Fruit fly (Drosophila melanogaster) whole organism, embryonic: Measurements from ENCODE around the gene CG4570.

Experiments
- B-H1 ChIP-seq: fragments of 200-800 bp; sonication (Bioruptor generic); IDR thresholded peaks from 3 replicates; pipeline ENCODE4 v1.3.6; 2022; ENCODE audit warnings: missing biosample characterization, missing genetic modification characterization
- C15 ChIP-seq: fragments of 200-800 bp; sonication (Bioruptor generic); IDR thresholded peaks from 3 replicates; pipeline ENCODE4 v1.3.6; 2022; ENCODE audit warnings: missing biosample characterization, missing genetic modification characterization
- CG10543 ChIP-seq: fragments of 200-800 bp; sonication (Bioruptor generic); optimal IDR thresholded peaks from 3 replicates; lab custom pipeline; 2017; ENCODE audit warnings: missing biosample characterization, mild to moderate bottlenecking, missing genetic modification characterization, moderate library complexity
- CG10654 ChIP-seq: fragments of 200-800 bp; sonication (Bioruptor generic); optimal IDR thresholded peaks from 2 replicates; lab custom pipeline; 2016; ENCODE audit warnings: missing biosample characterization, missing genetic modification characterization
- CG12071 ChIP-seq: fragments of 200-800 bp; sonication (Bioruptor generic); optimal IDR thresholded peaks from 3 replicates; lab custom pipeline; 2018; ENCODE audit warnings: missing biosample characterization, mild to moderate bottlenecking, missing genetic modification characterization
- CG12155 ChIP-seq: fragments of 200-800 bp; sonication (Bioruptor generic); optimal IDR thresholded peaks from 3 replicates; lab custom pipeline; 2016; ENCODE audit warnings: missing biosample characterization, missing genetic modification characterization
- CG12219 ChIP-seq: fragments of 200-800 bp; sonication (Bioruptor generic); optimal IDR thresholded peaks from 3 replicates; lab custom pipeline; 2018; ENCODE audit warnings: missing biosample characterization, mild to moderate bottlenecking, missing genetic modification characterization
- CG13894 ChIP-seq: fragments of 200-800 bp; sonication (Bioruptor generic); optimal IDR thresholded peaks from 3 replicates; lab custom pipeline; 2018; ENCODE audit warnings: missing biosample characterization, mild to moderate bottlenecking, missing genetic modification characterization, moderate library complexity
- CG14014 ChIP-seq: fragments of 200-800 bp; sonication (Bioruptor generic); IDR thresholded peaks from 2 replicates; pipeline ENCODE4 v1.3.6; 2022; ENCODE audit warnings: missing biosample characterization, missing genetic modification characterization
- CG15514 ChIP-seq: fragments of 200-800 bp; sonication (Bioruptor generic); optimal IDR thresholded peaks from 3 replicates; lab custom pipeline; 2017; ENCODE audit warnings: missing biosample characterization, missing genetic modification characterization, mild to moderate bottlenecking, moderate library complexity, missing genetic modification reagents
- CG2199 ChIP-seq: fragments of 200-800 bp; sonication (Bioruptor generic); IDR thresholded peaks from 3 replicates; pipeline ENCODE4 v1.3.6; 2022; ENCODE audit warnings: missing biosample characterization, missing genetic modification characterization
- CG2889 ChIP-seq: fragments of 200-800 bp; sonication (Bioruptor generic); IDR thresholded peaks from 3 replicates; pipeline ENCODE4 v1.3.6; 2022; ENCODE audit warnings: missing biosample characterization, missing genetic modification characterization
- CG30403 ChIP-seq: fragments of 200-800 bp; sonication (Bioruptor generic); optimal IDR thresholded peaks from 3 replicates; lab custom pipeline; 2016; ENCODE audit warnings: missing biosample characterization, missing genetic modification characterization
- CG31388 ChIP-seq: fragments of 200-800 bp; sonication (Bioruptor generic); optimal IDR thresholded peaks from 2 replicates; lab custom pipeline; 2016; ENCODE audit warnings: missing biosample characterization, missing genetic modification characterization
- CG3163 ChIP-seq: fragments of 200-800 bp; sonication (Bioruptor generic); optimal IDR thresholded peaks from 3 replicates; lab custom pipeline; 2016; ENCODE audit warnings: missing biosample characterization, missing genetic modification characterization
- CG34224 ChIP-seq: fragments of 200-800 bp; sonication (Bioruptor generic); IDR thresholded peaks from 3 replicates; pipeline ENCODE4 v1.3.6; 2022; ENCODE audit warnings: missing biosample characterization, missing genetic modification characterization; ENCODE audit not compliant: partially characterized antibody
- CG4820 ChIP-seq: fragments of 200-800 bp; sonication (Bioruptor generic); optimal IDR thresholded peaks from 3 replicates; lab custom pipeline; 2016; ENCODE audit warnings: missing biosample characterization, missing genetic modification characterization
- CG6254 ChIP-seq: fragments of 200-800 bp; sonication (Bioruptor generic); optimal IDR thresholded peaks from 3 replicates; lab custom pipeline; 2017; ENCODE audit warnings: mild to moderate bottlenecking, missing biosample characterization, missing genetic modification reagents, missing genetic modification characterization
- CG9215 ChIP-seq: fragments of 200-800 bp; sonication (Bioruptor generic); IDR thresholded peaks from 2 replicates; pipeline ENCODE4 v1.3.6; 2022; ENCODE audit warnings: missing biosample characterization, missing genetic modification characterization
- Elba2 ChIP-seq: fragments of 200-800 bp; sonication (Bioruptor generic); optimal IDR thresholded peaks from 3 replicates; lab custom pipeline; 2016; ENCODE audit warnings: missing biosample characterization, missing genetic modification characterization
- Ets65A ChIP-seq: fragments of 200-800 bp; sonication (Bioruptor generic); peaks from one replicate; lab custom pipeline; 2016; ENCODE audit warnings: missing biosample characterization, missing genetic modification characterization
- Hsf ChIP-seq: fragments of 200-800 bp; sonication (Bioruptor generic); optimal IDR thresholded peaks from 3 replicates; lab custom pipeline; 2016; ENCODE audit warnings: missing biosample characterization, missing genetic modification characterization
- Myb ChIP-seq: fragments of 200-800 bp; sonication (Bioruptor generic); optimal IDR thresholded peaks from 2 replicates; lab custom pipeline; 2016; ENCODE audit warnings: missing biosample characterization, missing genetic modification characterization
- NFAT ChIP-seq: fragments of 200-800 bp; sonication (Bioruptor generic); IDR thresholded peaks from 2 replicates; pipeline ENCODE4 v1.3.6; 2022; ENCODE audit warnings: missing biosample characterization, missing genetic modification characterization
- Rx ChIP-seq: fragments of 200-800 bp; sonication (Bioruptor generic); IDR thresholded peaks from 2 replicates; pipeline ENCODE4 v1.3.6; 2022; ENCODE audit warnings: missing biosample characterization, missing genetic modification characterization
- Sry-δ ChIP-seq: fragments of 200-800 bp; sonication (Bioruptor generic); optimal IDR thresholded peaks from 2 replicates; lab custom pipeline; 2016; ENCODE audit warnings: missing biosample characterization, missing genetic modification characterization
- TFAM ChIP-seq: fragments of 200-800 bp; sonication (Bioruptor generic); optimal IDR thresholded peaks from 2 replicates; lab custom pipeline; 2017; ENCODE audit warnings: missing biosample characterization, missing genetic modification characterization, inconsistent platforms
- aop ChIP-seq: fragments of 200-800 bp; sonication (Bioruptor generic); IDR thresholded peaks from 2 replicates; pipeline ENCODE4 v1.3.6; 2022; ENCODE audit warnings: missing biosample characterization, missing genetic modification characterization
- bcd ChIP-seq: fragments of 200-800 bp; sonication (Bioruptor generic); optimal IDR thresholded peaks from 2 replicates; lab custom pipeline; 2017; ENCODE audit warnings: missing biosample characterization, mild to moderate bottlenecking, missing genetic modification characterization
- cad ChIP-seq: fragments of >200 bp; optimal IDR thresholded peaks from 2 replicates; lab custom pipeline; 2017; ENCODE audit warnings: missing biosample characterization, missing genetic modification characterization
- crc ChIP-seq: fragments of 200-800 bp; sonication (Bioruptor generic); optimal IDR thresholded peaks from 2 replicates; lab custom pipeline; 2016; ENCODE audit warnings: missing biosample characterization, missing genetic modification characterization
- dan ChIP-seq: fragments of 200-800 bp; sonication (Bioruptor generic); IDR thresholded peaks from 2 replicates; pipeline ENCODE4 v1.3.6; 2022; ENCODE audit warnings: missing biosample characterization, missing genetic modification characterization
- dati ChIP-seq: fragments of 200-800 bp; sonication (Bioruptor generic); IDR thresholded peaks from 2 replicates; pipeline ENCODE4 v1.3.6; 2022; ENCODE audit warnings: missing biosample characterization, missing genetic modification characterization
- gcm2 ChIP-seq: fragments of 200-800 bp; sonication (Bioruptor generic); optimal IDR thresholded peaks from 2 replicates; lab custom pipeline; 2016; ENCODE audit warnings: missing biosample characterization, missing genetic modification characterization
- ind ChIP-seq: fragments of 200-800 bp; sonication (Bioruptor generic); optimal IDR thresholded peaks from 3 replicates; lab custom pipeline; 2016; ENCODE audit warnings: missing biosample characterization, missing genetic modification characterization
- insv ChIP-seq, 2 experiments: fragments of 200-800 bp; sonication (Bioruptor generic); optimal IDR thresholded peaks; 3 replicates each; lab custom pipeline; 2016 to 2018; ENCODE audit warnings: missing biosample characterization in 2 of 2, missing genetic modification characterization in 2 of 2
- inv ChIP-seq: fragments of 200-800 bp; sonication (Bioruptor generic); IDR thresholded peaks from 2 replicates; pipeline ENCODE4 v1.3.6; 2022; ENCODE audit warnings: missing biosample characterization, missing genetic modification characterization; ENCODE audit not compliant: partially characterized antibody
- ken ChIP-seq: fragments of 200-800 bp; sonication (Bioruptor generic); IDR thresholded peaks from 3 replicates; pipeline ENCODE4 v1.3.6; 2022; ENCODE audit warnings: missing biosample characterization, missing genetic modification characterization
- klu ChIP-seq: fragments of 200-800 bp; sonication (Bioruptor generic); IDR thresholded peaks from 2 replicates; pipeline ENCODE4 v1.3.6; 2022; ENCODE audit warnings: missing biosample characterization, missing genetic modification characterization
- nerfin-1 ChIP-seq: fragments of 200-800 bp; sonication (Bioruptor generic); optimal IDR thresholded peaks from 3 replicates; lab custom pipeline; 2019; ENCODE audit warnings: missing biosample characterization, mild to moderate bottlenecking, missing genetic modification characterization, moderate library complexity
- oc ChIP-seq: fragments of 200-800 bp; sonication (Bioruptor generic); optimal IDR thresholded peaks from 2 replicates; lab custom pipeline; 2018; ENCODE audit warnings: missing biosample characterization, mild to moderate bottlenecking, missing genetic modification characterization, moderate library complexity
- pita ChIP-seq: fragments of 200-800 bp; sonication (Bioruptor generic); optimal IDR thresholded peaks from 2 replicates; lab custom pipeline; 2017; ENCODE audit warnings: missing biosample characterization, mild to moderate bottlenecking, missing genetic modification characterization
- pzg ChIP-seq: fragments of 200-800 bp; sonication (Bioruptor generic); optimal IDR thresholded peaks from 3 replicates; lab custom pipeline; 2018; ENCODE audit warnings: missing biosample characterization, mild to moderate bottlenecking, missing genetic modification characterization, moderate library complexity
- salm ChIP-seq: fragments of 200-800 bp; sonication (Bioruptor generic); optimal IDR thresholded peaks from 2 replicates; lab custom pipeline; 2018; ENCODE audit warnings: missing biosample characterization, mild to moderate bottlenecking, missing genetic modification characterization
- sc ChIP-seq, 3 experiments: fragments of >200 bp in 2 of 3; fragments of 200-800 bp in 1 of 3; sonication (Bioruptor generic) in 1 of 3; optimal IDR thresholded peaks; 2 replicates in 2 of 3; 3 replicates in 1 of 3; lab custom pipeline; 2017; ENCODE audit warnings: mild to moderate bottlenecking in 1 of 3, missing biosample characterization in 1 of 3, missing genetic modification characterization in 1 of 3, missing genetic modification reagents in 1 of 3
- schlank ChIP-seq: fragments of 200-800 bp; sonication (Bioruptor generic); optimal IDR thresholded peaks from 2 replicates; lab custom pipeline; 2018; ENCODE audit warnings: missing biosample characterization, mild to moderate bottlenecking, missing genetic modification characterization
- shn ChIP-seq: fragments of 200-800 bp; sonication (Bioruptor generic); optimal IDR thresholded peaks from 3 replicates; lab custom pipeline; 2016; ENCODE audit warnings: missing biosample characterization, missing genetic modification characterization
- slou ChIP-seq: fragments of 200-800 bp; sonication (Bioruptor generic); optimal IDR thresholded peaks from 3 replicates; lab custom pipeline; 2016; ENCODE audit warnings: missing biosample characterization, missing genetic modification characterization
- stc ChIP-seq: fragments of 200-800 bp; sonication (Bioruptor generic); IDR thresholded peaks from 2 replicates; pipeline ENCODE4 v1.3.6; 2022; ENCODE audit warnings: missing biosample characterization, missing genetic modification characterization
- tio ChIP-seq: fragments of 200-800 bp; sonication (Bioruptor generic); optimal IDR thresholded peaks from 2 replicates; lab custom pipeline; 2017; ENCODE audit warnings: missing biosample characterization, missing genetic modification characterization, inconsistent platforms
- tup ChIP-seq: fragments of 200-800 bp; sonication (Bioruptor generic); optimal IDR thresholded peaks from 2 replicates; lab custom pipeline; 2016; ENCODE audit warnings: missing biosample characterization, mild to moderate bottlenecking, missing genetic modification characterization, moderate library complexity
- yki ChIP-seq: fragments of >200 bp; optimal IDR thresholded peaks from 3 replicates; lab custom pipeline; 2018

CG4570 gene

dm6 chr3R:10893327-10893726 is 36.7 kb downstream of the CG4570 start, which contains the start of gene CG6621 (continued):
- TF ChIP-seq klu (GFP tag; lab: Robert Waterston, UW) (no peak), ind (GFP tag; lab: Kevin White, UChicago) (no peak), stc (no peak), yki (no peak), CG10654 (GFP tag; lab: Kevin White, UChicago) (no peak), CG2889 (GFP tag; lab: Robert Waterston, UW) (no peak), CG14014 (GFP tag; lab: Robert Waterston, UW) (no peak), CG10543 (GFP tag; lab: Kevin White, UChicago) (no peak), aop (no peak), CG30403 (no peak), tio (GFP tag; lab: Kevin White, UChicago) (no peak), Ets65A (GFP tag; lab: Kevin White, UChicago) (peak; percentile 84), CG6254 (GFP tag; lab: Kevin White, UChicago) (no peak), shn (GFP tag; lab: Kevin White, UChicago) (no peak), CG15514 (GFP tag; lab: Kevin White, UChicago) (peak; percentile 70), CG12071 (GFP tag; lab: Kevin White, UChicago) (no peak), CG12155 (GFP tag; lab: Kevin White, UChicago) (peak; percentile 53), CG4820 (GFP tag; lab: Kevin White, UChicago) (no peak), oc (tag; lab: Kevin White, UChicago) (no peak), slou (GFP tag; lab: Kevin White, UChicago) (no peak), bcd (GFP tag; lab: Kevin White, UChicago) (peak; percentile 9), ken (GFP tag; lab: Robert Waterston, UW) (no peak), B-H1 (no peak), cad (GFP tag; lab: Kevin White, UChicago) (no peak), sc (optimal IDR thresholded peaks at IDR 0.05; lab: Kevin White, UChicago) (no peak), sc (GFP tag; optimal IDR thresholded peaks at IDR 0.05; lab: Kevin White, UChicago) (no peak), CG2199 (GFP tag; lab: Robert Waterston, UW) (no peak), C15 (GFP tag; lab: Robert Waterston, UW) (no peak), Rx (no peak), inv (GFP tag; lab: Robert Waterston, UW) (peak; percentile 51; the same call in 1 of the 2 replicates), dan (GFP tag; lab: Robert Waterston, UW) (no peak), pzg (GFP tag; lab: Kevin White, UChicago) (peak; percentile 98), CG3163 (GFP tag; lab: Kevin White, UChicago) (peak; percentile 11), gcm2 (GFP tag; lab: Kevin White, UChicago) (no peak), insv (GFP tag; optimal IDR thresholded peaks at IDR 0.05; lab: Kevin White, UChicago) (no peak), NFAT (GFP tag; lab: Robert Waterston, UW) (peak; percentile 5; the same call in 1 of the 2 replicates), schlank (tag; lab: Kevin White, UChicago) (no peak), CG13894 (tag; lab: Kevin White, UChicago) (no peak), Myb (peak; percentile 95), CG34224 (peak; percentile 52; the same call in 1 of the 3 replicates), Elba2 (GFP tag; lab: Kevin White, UChicago) (peak; percentile 27), crc (no peak), CG9215 (no peak), CG31388 (GFP tag; lab: Kevin White, UChicago) (no peak), dati (GFP tag; lab: Robert Waterston, UW) (no peak), Sry-δ (GFP tag; lab: Kevin White, UChicago) (peak; percentile 69), Hsf (no peak), pita (GFP tag; lab: Kevin White, UChicago) (peak; percentile 86), salm (no peak), nerfin-1 (tag; lab: Kevin White, UChicago) (peak; percentile 2), CG12219 (GFP tag; lab: Kevin White, UChicago) (no peak), TFAM (GFP tag; lab: Kevin White, UChicago) (no peak), tup (no peak)
